Worm (Caenorhabditis elegans): ENCODE results near the gene Y43F8C.23.

DNA sequence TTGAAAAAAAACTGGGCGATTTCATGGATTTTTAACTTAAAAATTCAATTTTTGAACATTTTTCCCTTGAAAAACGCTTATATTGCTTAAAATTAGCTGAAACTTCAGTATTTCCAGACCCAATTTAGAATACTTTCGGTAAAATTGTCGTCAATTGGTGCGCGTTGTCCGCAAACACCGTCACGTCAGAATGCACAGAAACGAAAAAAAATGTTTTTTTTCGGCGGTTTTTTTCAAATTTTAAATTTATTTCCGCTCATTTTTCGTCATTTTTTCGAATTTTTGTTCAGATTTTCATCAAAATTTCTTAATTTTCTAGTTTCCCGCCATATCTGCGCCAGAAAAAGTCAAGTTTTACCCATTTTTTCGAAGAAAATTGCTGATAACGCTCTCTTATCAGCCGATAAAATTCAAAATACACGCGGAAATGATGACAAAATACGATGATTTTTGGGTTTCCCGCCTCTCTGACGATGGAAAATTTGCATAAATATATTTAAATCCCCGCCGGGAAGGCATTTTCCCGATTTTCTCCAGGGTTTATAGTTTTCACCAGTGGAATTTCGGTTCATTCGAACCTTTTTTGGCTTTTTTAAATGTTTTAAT, 38.1 kb downstream of the Y43F8C.23 start:
- TF ChIP-seq nhr-12 (tag; optimal IDR thresholded peaks at IDR 0.05) (no peak), mdl-1 (tag; optimal IDR thresholded peaks at IDR 0.05) (no peak), daf-12 (tag; optimal IDR thresholded peaks at IDR 0.05) (no peak), zag-1 (tag; optimal IDR thresholded peaks at IDR 0.05) (no peak), ceh-82 (tag; optimal IDR thresholded peaks at IDR 0.05) (no peak), pqm-1 (tag; optimal IDR thresholded peaks at IDR 0.05) (no peak), skn-1 (tag; optimal IDR thresholded peaks at IDR 0.05) (no peak), fkh-2 (tag; optimal IDR thresholded peaks at IDR 0.05) (no peak), nhr-11 (tag; optimal IDR thresholded peaks at IDR 0.05) (no peak), ama-1 (optimal IDR thresholded peaks at IDR 0.05) (no peak), nhr-23 (tag; optimal IDR thresholded peaks at IDR 0.05) (no peak), unc-62 (GFP tag; optimal IDR thresholded peaks at IDR 0.05) (no peak), R02D3.7 (tag; optimal IDR thresholded peaks at IDR 0.05) (no peak), snpc-4 (tag; optimal IDR thresholded peaks at IDR 0.05) (no peak)
